Worm (Caenorhabditis elegans) whole organism, midembryonic: ENCODE measurements around the gene ric-8.

ENCODE experiments used
- cog-1 ChIP-seq: sonication (generic microtip); optimal IDR thresholded peaks from 2 replicates; lab custom pipeline; 2016; ENCODE audit warnings: missing genetic modification characterization, missing compliant biosample characterization
- flt-1 ChIP-seq: fragments of 200-800 bp; sonication (Bioruptor generic); IDR thresholded peaks from 2 replicates; pipeline ENCODE4 v1.3.6; 2022; ENCODE audit warnings: missing genetic modification characterization, missing compliant biosample characterization
- ref-1 ChIP-seq: fragments of 200-800 bp; sonication (Bioruptor generic); conservative IDR thresholded peaks from 2 replicates; pipeline ENCODE4 v1.3.6; 2022; ENCODE audit warnings: missing genetic modification reagents, missing genetic modification characterization, missing compliant biosample characterization
- tab-1 ChIP-seq: fragments of 200-800 bp; sonication (Bioruptor generic); IDR thresholded peaks from 2 replicates; pipeline ENCODE4 v1.3.6; 2022; ENCODE audit warnings: missing genetic modification characterization, missing compliant biosample characterization
- ztf-23 ChIP-seq: fragments of 200-800 bp; sonication (Bioruptor generic); IDR thresholded peaks from 2 replicates; pipeline ENCODE4 v1.3.6; 2022; ENCODE audit warnings: missing genetic modification reagents, missing genetic modification characterization, missing compliant biosample characterization
- ztf-29 ChIP-seq: fragments of 200-800 bp; sonication (Bioruptor generic); IDR thresholded peaks from 2 replicates; pipeline ENCODE4 v1.3.6; 2022; ENCODE audit warnings: missing genetic modification reagents, missing genetic modification characterization, missing compliant biosample characterization

DNA sequence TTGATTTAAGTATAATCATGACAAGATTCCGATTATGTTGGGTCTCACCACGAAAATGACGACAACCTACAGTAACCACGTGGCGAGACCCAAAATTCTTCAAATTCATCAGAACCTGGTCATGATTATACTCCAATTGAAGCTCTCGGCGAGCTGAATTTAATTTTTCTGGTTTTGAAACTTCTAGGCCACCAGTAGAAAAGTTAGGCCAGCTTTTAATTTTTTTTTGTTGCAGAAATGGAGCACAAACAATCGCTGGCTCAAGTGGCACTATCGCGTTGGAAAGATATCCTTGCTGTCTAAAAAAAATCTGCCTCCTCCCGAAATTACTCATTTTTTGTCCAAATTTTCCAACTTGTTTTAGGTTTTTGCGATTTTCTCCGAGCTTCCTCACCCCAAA is 36.2 kb upstream of the ric-8 start:
- TF ChIP-seq flt-1 (GFP tag; lab: Robert Waterston, UW) (no peak), ztf-23 (GFP tag; lab: Robert Waterston, UW) (no peak), tab-1 (GFP tag; lab: Robert Waterston, UW) (no peak), ref-1 (GFP tag; lab: Robert Waterston, UW) (no peak), ztf-29 (no peak), cog-1 (tag; lab: Kevin White, UChicago) (no peak)
